Worm (Caenorhabditis elegans): ENCODE measurements around the gene cyn-4.

DNA sequence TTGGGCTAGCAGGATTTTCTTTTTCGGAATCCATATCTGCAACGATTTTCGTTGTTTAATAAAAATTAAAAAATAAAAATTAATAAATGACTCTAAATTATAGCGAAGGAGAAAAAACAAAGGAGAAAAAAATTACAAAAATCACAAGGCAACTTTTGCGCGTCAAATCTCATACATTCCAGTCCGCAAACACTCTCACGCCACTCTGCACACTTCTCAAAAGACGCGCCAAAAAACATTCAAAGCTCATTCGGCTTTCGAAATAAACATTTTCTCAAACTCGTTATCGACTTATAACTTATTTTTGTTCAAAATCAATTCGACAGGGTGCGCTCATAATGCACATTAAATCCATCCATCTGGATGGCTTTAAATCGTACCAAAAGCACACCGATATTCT, 48.4 kb downstream of the cyn-4 start, which contains the start of the genes R06F6.12 and mix-1:
- TF ChIP-seq ztf-23 (GFP tag; IDR thresholded peaks at IDR 0.05) (no peak), med-1 (GFP tag; optimal IDR thresholded peaks at IDR 0.05; ENCODE audit: insufficient read depth) (no peak), ztf-29 (GFP tag; IDR thresholded peaks at IDR 0.05) (no peak), cog-1 (tag; optimal IDR thresholded peaks at IDR 0.05) (no peak), flt-1 (GFP tag; IDR thresholded peaks at IDR 0.05) (no peak), T22C8.4 (GFP tag; IDR thresholded peaks at IDR 0.05) (no peak), klf-2 (GFP tag; conservative IDR thresholded peaks at IDR 0.05) (no peak)
